Worm (Caenorhabditis elegans) whole organism, L4 larva: ENCODE results near the gene ZK666.8.
A peak's percentile ranks its signal among the peaks of the same experiment; 100 is the strongest.

ENCODE experiments used
- F10B5.3 ChIP-seq: sonication (generic microtip); optimal IDR thresholded peaks from 2 replicates; lab custom pipeline; 2016; ENCODE audit warnings: mild to moderate bottlenecking, missing genetic modification characterization, missing compliant biosample characterization
- F37D6.2 ChIP-seq: sonication (generic microtip); optimal IDR thresholded peaks from 2 replicates; lab custom pipeline; 2016; ENCODE audit warnings: mild to moderate bottlenecking, missing genetic modification characterization, missing compliant biosample characterization
- F44E2.7 ChIP-seq: fragments of 200-800 bp; sonication (Bioruptor generic); IDR thresholded peaks from 2 replicates; pipeline ENCODE4 v2.1.2; 2022; ENCODE audit warnings: missing genetic modification characterization, missing compliant biosample characterization
- Y5F2A.4 ChIP-seq: fragments of 200-800 bp; sonication (Bioruptor generic); optimal IDR thresholded peaks from 2 replicates; lab custom pipeline; 2018; ENCODE audit warnings: mild to moderate bottlenecking, missing genetic modification characterization, missing compliant biosample characterization
- Y75B8A.6 ChIP-seq: fragments of 200-800 bp; sonication (Bioruptor generic); IDR thresholded peaks from 2 replicates; pipeline ENCODE4 v1.3.6; 2022; ENCODE audit warnings: missing genetic modification reagents, missing genetic modification characterization, missing compliant biosample characterization
- ZK337.2 ChIP-seq: fragments of 200-800 bp; sonication (Bioruptor generic); IDR thresholded peaks from 2 replicates; pipeline ENCODE4 v1.3.6; 2022; ENCODE audit warnings: missing genetic modification reagents, missing genetic modification characterization, missing compliant biosample characterization
- ZK546.5 ChIP-seq, 2 experiments: sonication (generic microtip); optimal IDR thresholded peaks; 2 replicates each; lab custom pipeline; 2017; ENCODE audit warnings: missing biosample characterization in 2 of 2, missing genetic modification characterization in 2 of 2
- aha-1 ChIP-seq: fragments of 150-350 bp; peaks from one replicate; lab custom pipeline; 2014; ENCODE audit warnings: missing biosample characterization, missing genetic modification characterization
- aly-2 ChIP-seq: sonication (generic microtip); optimal IDR thresholded peaks from 2 replicates; lab custom pipeline; 2018; ENCODE audit warnings: missing biosample characterization, missing genetic modification characterization
- ama-1 ChIP-seq: fragments of 150-350 bp; optimal IDR thresholded peaks from 2 replicates; lab custom pipeline; 2014; ENCODE audit warnings: inconsistent platforms, mixed read lengths
- arid-1 ChIP-seq: fragments of 200-800 bp; sonication (Bioruptor generic); conservative IDR thresholded peaks from 2 replicates; pipeline ENCODE4 v1.3.6; 2022; ENCODE audit warnings: missing genetic modification reagents, missing genetic modification characterization, missing compliant biosample characterization
- ceh-20 ChIP-seq: fragments of 200-800 bp; sonication (Bioruptor generic); IDR thresholded peaks from 2 replicates; pipeline ENCODE4 v1.3.6; 2022; ENCODE audit warnings: missing genetic modification reagents, missing genetic modification characterization, missing compliant biosample characterization
- ceh-44 ChIP-seq: fragments of 200-800 bp; sonication (Bioruptor generic); IDR thresholded peaks from 2 replicates; pipeline ENCODE4 v1.3.6; 2022; ENCODE audit warnings: missing genetic modification reagents, missing genetic modification characterization, missing compliant biosample characterization
- cey-2 ChIP-seq: sonication (generic microtip); optimal IDR thresholded peaks from 3 replicates; lab custom pipeline; 2017; ENCODE audit warnings: missing genetic modification characterization, mild to moderate bottlenecking, missing compliant biosample characterization, antibody characterized with exemption, borderline replicate concordance; ENCODE audit not compliant: insufficient read depth
- ctbp-1 ChIP-seq: fragments of 200-800 bp; sonication (Bioruptor generic); IDR thresholded peaks from 2 replicates; pipeline ENCODE4 v1.3.6; 2022; ENCODE audit warnings: missing genetic modification reagents, missing genetic modification characterization, missing compliant biosample characterization
- dve-1 ChIP-seq: sonication (generic microtip); optimal IDR thresholded peaks from 2 replicates; lab custom pipeline; 2017; ENCODE audit warnings: antibody characterized with exemption, mild to moderate bottlenecking, missing genetic modification characterization, missing compliant biosample characterization; ENCODE audit not compliant: insufficient read depth
- fkh-10 ChIP-seq: fragments of 150-350 bp; optimal IDR thresholded peaks from 2 replicates; lab custom pipeline; 2014; ENCODE audit warnings: missing biosample characterization, missing genetic modification reagents, missing genetic modification characterization
- gei-8 ChIP-seq: fragments of 200-800 bp; sonication (Bioruptor generic); optimal IDR thresholded peaks from 2 replicates; lab custom pipeline; 2018; ENCODE audit warnings: mild to moderate bottlenecking, missing genetic modification characterization, missing compliant biosample characterization
- hlh-11 ChIP-seq: fragments of 200-800 bp; sonication (Bioruptor generic); optimal IDR thresholded peaks from 2 replicates; lab custom pipeline; 2018; ENCODE audit warnings: mild to moderate bottlenecking, missing genetic modification characterization, missing compliant biosample characterization
- hmg-1.1 ChIP-seq: fragments of 200-800 bp; sonication (Bioruptor generic); IDR thresholded peaks from 2 replicates; pipeline ENCODE4 v1.3.6; 2022; ENCODE audit warnings: missing genetic modification reagents, missing genetic modification characterization, missing compliant biosample characterization
- lin-38 ChIP-seq: fragments of 200-800 bp; sonication (Bioruptor generic); IDR thresholded peaks from 2 replicates; pipeline ENCODE4 v1.3.6; 2022; ENCODE audit warnings: missing genetic modification reagents, missing genetic modification characterization, missing compliant biosample characterization
- madf-9 ChIP-seq: fragments of 200-800 bp; sonication (Bioruptor generic); conservative IDR thresholded peaks from 2 replicates; pipeline ENCODE4 v1.3.6; 2022; ENCODE audit warnings: missing genetic modification reagents, missing genetic modification characterization, missing compliant biosample characterization
- mxl-2 ChIP-seq: fragments of 200-800 bp; sonication (Bioruptor generic); conservative IDR thresholded peaks from 2 replicates; pipeline ENCODE4 v1.3.6; 2022; ENCODE audit warnings: missing genetic modification reagents, missing genetic modification characterization, missing compliant biosample characterization
- mxl-3 ChIP-seq: fragments of 200-800 bp; sonication (Bioruptor generic); optimal IDR thresholded peaks from 2 replicates; lab custom pipeline; 2018; ENCODE audit warnings: mild to moderate bottlenecking, missing genetic modification characterization, missing compliant biosample characterization
- nhr-10 ChIP-seq: fragments of 150-350 bp; optimal IDR thresholded peaks from 2 replicates; lab custom pipeline; 2014; ENCODE audit warnings: missing biosample characterization, missing genetic modification characterization
- nhr-102 ChIP-seq: sonication (generic microtip); optimal IDR thresholded peaks from 2 replicates; lab custom pipeline; 2016; ENCODE audit warnings: mild to moderate bottlenecking, missing genetic modification characterization, moderate library complexity, missing compliant biosample characterization
- nhr-11 ChIP-seq: fragments of 150-350 bp; optimal IDR thresholded peaks from 2 replicates; lab custom pipeline; 2014; ENCODE audit warnings: missing biosample characterization, missing genetic modification characterization
- nhr-237 ChIP-seq: sonication (generic microtip); optimal IDR thresholded peaks from 2 replicates; lab custom pipeline; 2017; ENCODE audit warnings: missing biosample characterization, missing genetic modification characterization
- nhr-25 ChIP-seq: sonication (generic microtip); optimal IDR thresholded peaks from 2 replicates; lab custom pipeline; 2017; ENCODE audit warnings: missing genetic modification characterization, mild to moderate bottlenecking, missing compliant biosample characterization, antibody characterized with exemption, moderate library complexity, borderline replicate concordance; ENCODE audit not compliant: insufficient read depth
- nhr-28 ChIP-seq: fragments of 150-350 bp; optimal IDR thresholded peaks from 2 replicates; lab custom pipeline; 2014; ENCODE audit warnings: missing biosample characterization, missing genetic modification characterization
- nhr-41 ChIP-seq: fragments of 200-800 bp; sonication (Bioruptor generic); IDR thresholded peaks from 2 replicates; pipeline ENCODE4 v1.3.6; 2022; ENCODE audit warnings: missing genetic modification reagents, missing genetic modification characterization, missing compliant biosample characterization
- nhr-48 ChIP-seq: sonication (generic microtip); optimal IDR thresholded peaks from 2 replicates; lab custom pipeline; 2016; ENCODE audit warnings: mild to moderate bottlenecking, missing genetic modification characterization, missing compliant biosample characterization
- pha-4 ChIP-seq, 2 experiments: fragments of 150-350 bp in 1 of 2; fragments of 200-800 bp in 1 of 2; sonication (Bioruptor generic) in 1 of 2; IDR thresholded peaks in 1 of 2; optimal IDR thresholded peaks in 1 of 2; 2 replicates each; pipeline versions ENCODE4 v1.3.6 to Lab custom; 2014 to 2022; ENCODE audit warnings: missing genetic modification characterization in 2 of 2, missing genetic modification reagents in 2 of 2, missing biosample characterization in 1 of 2, missing compliant biosample characterization in 1 of 2
- skn-1 ChIP-seq: fragments of 150-350 bp; optimal IDR thresholded peaks from 2 replicates; lab custom pipeline; 2014; ENCODE audit warnings: missing biosample characterization, missing genetic modification characterization
- snpc-4 ChIP-seq: fragments of 150-350 bp; optimal IDR thresholded peaks from 2 replicates; lab custom pipeline; 2014; ENCODE audit warnings: missing biosample characterization, missing genetic modification characterization
- unc-130 ChIP-seq: sonication (generic microtip); optimal IDR thresholded peaks from 2 replicates; lab custom pipeline; 2016; ENCODE audit warnings: missing genetic modification reagents, missing genetic modification characterization, missing compliant biosample characterization
- unc-62 ChIP-seq, 3 experiments: fragments of 150-350 bp in 1 of 3; sonication (generic microtip); optimal IDR thresholded peaks in 2 of 3; peaks in 1 of 3; 1 replicate in 1 of 3; 2 replicates in 2 of 3; lab custom pipeline; 2014 to 2017; ENCODE audit warnings: missing biosample characterization in 3 of 3, missing genetic modification characterization in 3 of 3, missing genetic modification reagents in 3 of 3, missing genotype in 1 of 3
- vab-7 ChIP-seq: fragments of 200-800 bp; sonication (Bioruptor generic); IDR thresholded peaks from 2 replicates; pipeline ENCODE4 v1.3.6; 2022; ENCODE audit warnings: missing genetic modification reagents, missing genetic modification characterization, missing compliant biosample characterization
- zfp-2 ChIP-seq: sonication (generic microtip); optimal IDR thresholded peaks from 2 replicates; lab custom pipeline; 2016; ENCODE audit warnings: mild to moderate bottlenecking, missing genetic modification characterization, missing compliant biosample characterization
- zip-11 ChIP-seq: fragments of 200-800 bp; sonication (Bioruptor generic); IDR thresholded peaks from 2 replicates; pipeline ENCODE4 v1.3.6; 2022; ENCODE audit warnings: missing genetic modification characterization, missing compliant biosample characterization
- zip-2 ChIP-seq: fragments of 150-350 bp; optimal IDR thresholded peaks from 2 replicates; lab custom pipeline; 2014; ENCODE audit warnings: missing biosample characterization, missing genetic modification characterization
- ztf-11 ChIP-seq: fragments of 150-350 bp; optimal IDR thresholded peaks from 2 replicates; lab custom pipeline; 2014; ENCODE audit warnings: missing biosample characterization, missing genetic modification characterization

The ZK666.8 gene

ce11 chrII:10513377-10513776 lies 20.4 kb upstream of the ZK666.8 start:
- TF ChIP-seq nhr-48 (tag; lab: Kevin White, UChicago), result no peak
- TF ChIP-seq ama-1 (lab: Kevin White, UChicago), result peak; percentile 35
- TF ChIP-seq unc-62 (GFP tag; optimal IDR thresholded peaks at IDR 0.05 in 1 of 2; lab: Kevin White, UChicago), result peak in 1 of 2 experiments; percentile 94
- TF ChIP-seq unc-62 (tag; optimal IDR thresholded peaks at IDR 0.05; lab: Kevin White, UChicago), result no peak

ce11 chrII:10510242-10510641 lies 17.3 kb upstream of the ZK666.8 start, which contains the start of gene F59B10.3:
Gene F59B10.3 (plus strand): TSS chrII:10510542.
- TF ChIP-seq madf-9 (0 out of 2 replicates have a peak, but pooled peaks have one; percentile 27), F44E2.7 (GFP tag; lab: Robert Waterston, UW) (no peak)

- no peak for TF ChIP-seq Y75B8A.6 (GFP tag; lab: Robert Waterston, UW)
- no peak for TF ChIP-seq ceh-20
- TF ChIP-seq ctbp-1 (GFP tag; lab: Robert Waterston, UW), result no peak
- no peak for TF ChIP-seq nhr-11
- no peak for TF ChIP-seq F10B5.3 (tag; lab: Kevin White, UChicago)
- TF ChIP-seq Y5F2A.4 (GFP tag; lab: Kevin White, UChicago), result no peak
- TF ChIP-seq zfp-2 (tag; lab: Kevin White, UChicago), result no peak
- TF ChIP-seq lin-38 (GFP tag; lab: Robert Waterston, UW), result no peak
- TF ChIP-seq unc-130, result no peak
- TF ChIP-seq gei-8 (GFP tag; lab: Kevin White, UChicago), result no peak
- no peak for TF ChIP-seq nhr-102 (tag; lab: Kevin White, UChicago)
- no peak for TF ChIP-seq nhr-237
- no peak for TF ChIP-seq vab-7
- no peak for TF ChIP-seq zip-2 (tag; lab: Kevin White, UChicago)
These were observed 16.8 kb upstream of the ZK666.8 start, which contains the start of gene F59B10.2 for ce11 chrII:10509746-10510145. Gene F59B10.2 (minus strand): TSS chrII:10509846.

- no peak for TF ChIP-seq fkh-10 (GFP tag; lab: Kevin White, UChicago)
- TF ChIP-seq F37D6.2, result no peak
- TF ChIP-seq nhr-25, result no peak
- TF ChIP-seq aha-1 (tag; lab: Kevin White, UChicago), result peak; percentile 5
- no peak for TF ChIP-seq ceh-44 (GFP tag; lab: Robert Waterston, UW)
- TF ChIP-seq nhr-102 (tag; lab: Kevin White, UChicago), result no peak
- peak in 1 of 2 experiments; percentile 90 for TF ChIP-seq unc-62 (GFP tag; optimal IDR thresholded peaks at IDR 0.05 in 1 of 2; lab: Kevin White, UChicago)
- no peak for TF ChIP-seq unc-62 (tag; optimal IDR thresholded peaks at IDR 0.05; lab: Kevin White, UChicago)
- TF ChIP-seq nhr-48 (tag; lab: Kevin White, UChicago), result no peak
- TF ChIP-seq skn-1 (tag; lab: Kevin White, UChicago), result no peak
These were observed 15.0 kb upstream of the ZK666.8 start for ce11 chrII:10507906-10508305.

- no peak for TF ChIP-seq hlh-11
- TF ChIP-seq nhr-25, result peak; percentile 71
- TF ChIP-seq arid-1 (GFP tag; lab: Robert Waterston, UW), result no peak
- TF ChIP-seq ztf-11 (tag; lab: Kevin White, UChicago), result no peak
- TF ChIP-seq F10B5.3 (tag; lab: Kevin White, UChicago), result no peak
- no peak for TF ChIP-seq mxl-3 (GFP tag; lab: Kevin White, UChicago)
- TF ChIP-seq unc-62 (GFP tag; optimal IDR thresholded peaks at IDR 0.05 in 1 of 2; lab: Kevin White, UChicago), result peak in 1 of 2 experiments; percentile 81
- no peak for TF ChIP-seq unc-62 (tag; optimal IDR thresholded peaks at IDR 0.05; lab: Kevin White, UChicago)
- peak; percentile 13 for TF ChIP-seq nhr-28
- no peak for TF ChIP-seq ctbp-1 (GFP tag; lab: Robert Waterston, UW)
- TF ChIP-seq, all 104 proteins: peak for 3
These were observed 13.0 kb upstream of the ZK666.8 start for ce11 chrII:10505949-10506348.

- TF ChIP-seq hmg-1.1, result no peak
- TF ChIP-seq cey-2, result no peak
- no peak for TF ChIP-seq zip-11 (GFP tag; lab: Robert Waterston, UW)
- peak; percentile 50 for TF ChIP-seq dve-1
- no peak for TF ChIP-seq aly-2 (tag; lab: Kevin White, UChicago)
- TF ChIP-seq ZK337.2 (GFP tag; lab: Robert Waterston, UW), result no peak
- TF ChIP-seq ZK546.5 (tag; optimal IDR thresholded peaks at IDR 0.05; lab: Kevin White, UChicago), result no peak
- no peak for TF ChIP-seq snpc-4 (tag; lab: Kevin White, UChicago)
- TF ChIP-seq mxl-2, result no peak
- TF ChIP-seq nhr-41 (GFP tag; lab: Robert Waterston, UW), result no peak
- no peak for TF ChIP-seq pha-4 (GFP tag; IDR thresholded peaks at IDR 0.05; lab: Robert Waterston, UW)
- TF ChIP-seq pha-4 (tag; optimal IDR thresholded peaks at IDR 0.05; lab: Kevin White, UChicago), result peak; percentile 88
- TF ChIP-seq nhr-10 (tag; lab: Kevin White, UChicago), result no peak
These were observed 11.8 kb upstream of the ZK666.8 start for ce11 chrII:10504729-10505128.
